Worm (Caenorhabditis elegans): ENCODE results near the gene T05B9.2.

Gene T05B9.2

ce11 chrII:11297217-11297738 is 41.6 kb downstream of the T05B9.2 start, which contains the start of gene saps-1 (continued):
- TF ChIP-seq ceh-91 (GFP tag; IDR thresholded peaks at IDR 0.05), result peak; percentile 84
- TF ChIP-seq bed-1 (GFP tag; IDR thresholded peaks at IDR 0.05), result no peak
- TF ChIP-seq T07F8.4 (tag; optimal IDR thresholded peaks at IDR 0.05), result no peak
- no peak for TF ChIP-seq lag-1 (GFP tag; IDR thresholded peaks at IDR 0.05)
- TF ChIP-seq tbp1 (GFP tag; optimal IDR thresholded peaks at IDR 0.05), result peak; percentile 56
- no peak for TF ChIP-seq mel-28 (tag; optimal IDR thresholded peaks at IDR 0.05; ENCODE audit: borderline replicate concordance)
- TF ChIP-seq bed-2 (GFP tag; IDR thresholded peaks at IDR 0.05), result no peak
- no peak for TF ChIP-seq ztf-25 (GFP tag; IDR thresholded peaks at IDR 0.05)
- TF ChIP-seq lsl-1 (GFP tag; optimal IDR thresholded peaks at IDR 0.05), result peak; percentile 95
- no peak for TF ChIP-seq sea-2 (GFP tag; IDR thresholded peaks at IDR 0.05)
- TF ChIP-seq nhr-179 (tag; optimal IDR thresholded peaks at IDR 0.05), result no peak
- TF ChIP-seq snpc-1.3 (tag; optimal IDR thresholded peaks at IDR 0.05; ENCODE audit: insufficient read depth), result peak; percentile 45
- no peak for TF ChIP-seq F52B5.7 (tag; optimal IDR thresholded peaks at IDR 0.05)
- no peak for TF ChIP-seq sptf-2 (GFP tag; optimal IDR thresholded peaks at IDR 0.05)
- no peak for TF ChIP-seq B0261.1 (tag; optimal IDR thresholded peaks at IDR 0.05)
- TF ChIP-seq athp-1 (tag; optimal IDR thresholded peaks at IDR 0.05), result peak; percentile 30
- TF ChIP-seq madf-10 (tag; optimal IDR thresholded peaks at IDR 0.05), result no peak
- TF ChIP-seq somi-1 (GFP tag; optimal IDR thresholded peaks at IDR 0.05), result no peak
- no peak for TF ChIP-seq zim-3 (tag; optimal IDR thresholded peaks at IDR 0.05)
- no peak for TF ChIP-seq ztf-22 (GFP tag; optimal IDR thresholded peaks at IDR 0.05)
- TF ChIP-seq ekl-4 (GFP tag; IDR thresholded peaks at IDR 0.05), result no peak; the same call in 1 of the 2 replicates
- TF ChIP-seq rcor-1 (GFP tag; IDR thresholded peaks at IDR 0.05), result peak; percentile 53; the same call in 1 of the 2 replicates
- 0 out of 2 replicates have a peak, but pooled peaks have one; percentile 12 for TF ChIP-seq B0019.2 (GFP tag; conservative IDR thresholded peaks at IDR 0.05)
- TF ChIP-seq F57A8.1 (GFP tag; optimal IDR thresholded peaks at IDR 0.05), result no peak
- TF ChIP-seq F37B4.10 (GFP tag; IDR thresholded peaks at IDR 0.05), result no peak
- no peak for TF ChIP-seq let-526 (GFP tag; IDR thresholded peaks at IDR 0.05)
- TF ChIP-seq ccch-3 (GFP tag; optimal IDR thresholded peaks at IDR 0.05), result no peak
- TF ChIP-seq lir-1 (GFP tag; conservative IDR thresholded peaks at IDR 0.05), result no peak

- TF ChIP-seq pbrm-1 (GFP tag; IDR thresholded peaks at IDR 0.05), result 0 out of 2 replicates have a peak, but pooled peaks have one; percentile 37
- TF ChIP-seq lin-54 (GFP tag; optimal IDR thresholded peaks at IDR 0.05), result no peak
- TF ChIP-seq snpc-3.4 (tag; optimal IDR thresholded peaks at IDR 0.05), result peak; percentile 0
- no peak for TF ChIP-seq cebp-1 (GFP tag; IDR thresholded peaks at IDR 0.05)
- peak; percentile 15 for TF ChIP-seq cebp-1 (tag; optimal IDR thresholded peaks at IDR 0.05)
- TF ChIP-seq let-607 (tag; optimal IDR thresholded peaks at IDR 0.05), result no peak
These were observed 45.4 kb downstream of the T05B9.2 start, which contains the start of gene raga-1 for ce11 chrII:11301059-11301458. Gene raga-1, plus strand, starts transcription at chrII:11301359.

- TF ChIP-seq madf-6 (GFP tag; IDR thresholded peaks at IDR 0.05), result peak; percentile 42; the same call in 1 of the 2 replicates
- TF ChIP-seq zim-3 (tag; optimal IDR thresholded peaks at IDR 0.05), result no peak
- TF ChIP-seq snpc-1.3 (tag; optimal IDR thresholded peaks at IDR 0.05; ENCODE audit: insufficient read depth), result peak; percentile 9
These were observed 47.0 kb downstream of the T05B9.2 start, which contains the start of gene samp-1 for ce11 chrII:11302591-11302990. Gene samp-1, plus strand, starts transcription at chrII:11302891.
